Worm (Caenorhabditis elegans) whole organism, L3 larva: ENCODE measurements around the gene pssy-1.

Source experiments
- aly-2 ChIP-seq: fragments of 150-350 bp; optimal IDR thresholded peaks from 2 replicates; lab custom pipeline; 2014; ENCODE audit warnings: missing biosample characterization, missing genetic modification characterization
- ceh-82 ChIP-seq: fragments of 150-350 bp; optimal IDR thresholded peaks from 2 replicates; lab custom pipeline; 2014; ENCODE audit warnings: missing biosample characterization, missing genetic modification characterization
- daf-12 ChIP-seq: fragments of 150-350 bp; optimal IDR thresholded peaks from 2 replicates; lab custom pipeline; 2014; ENCODE audit warnings: missing biosample characterization, missing genetic modification reagents, missing genetic modification characterization
- fkh-10 ChIP-seq: sonication (generic microtip); optimal IDR thresholded peaks from 2 replicates; lab custom pipeline; 2017; ENCODE audit warnings: missing biosample characterization, missing genetic modification reagents, missing genetic modification characterization
- nhr-11 ChIP-seq: fragments of 150-350 bp; optimal IDR thresholded peaks from 2 replicates; lab custom pipeline; 2014; ENCODE audit warnings: missing biosample characterization, missing genetic modification characterization
- nhr-25 ChIP-seq: sonication (generic microtip); optimal IDR thresholded peaks from 2 replicates; lab custom pipeline; 2017; ENCODE audit warnings: missing biosample characterization, missing genetic modification characterization
- nhr-28 ChIP-seq: fragments of 150-350 bp; optimal IDR thresholded peaks from 2 replicates; lab custom pipeline; 2014; ENCODE audit warnings: missing biosample characterization, missing genetic modification characterization
- pha-4 ChIP-seq: fragments of 150-350 bp; optimal IDR thresholded peaks from 2 replicates; lab custom pipeline; 2014; ENCODE audit warnings: missing biosample characterization, missing genetic modification reagents, missing genetic modification characterization
- pqm-1 ChIP-seq: fragments of 150-350 bp; optimal IDR thresholded peaks from 2 replicates; lab custom pipeline; 2017; ENCODE audit warnings: missing biosample characterization, missing genetic modification characterization, inconsistent platforms
- unc-62 ChIP-seq: fragments of 150-350 bp; sonication (generic microtip); optimal IDR thresholded peaks from 4 replicates; lab custom pipeline; 2014; ENCODE audit warnings: missing biosample characterization, missing genetic modification reagents, missing genetic modification characterization
- zag-1 ChIP-seq: fragments of 150-350 bp; optimal IDR thresholded peaks from 2 replicates; lab custom pipeline; 2014; ENCODE audit warnings: missing biosample characterization, missing genetic modification characterization
- ztf-4 ChIP-seq: fragments of 150-350 bp; optimal IDR thresholded peaks from 2 replicates; lab custom pipeline; 2014; ENCODE audit warnings: missing biosample characterization, missing genetic modification characterization

DNA sequence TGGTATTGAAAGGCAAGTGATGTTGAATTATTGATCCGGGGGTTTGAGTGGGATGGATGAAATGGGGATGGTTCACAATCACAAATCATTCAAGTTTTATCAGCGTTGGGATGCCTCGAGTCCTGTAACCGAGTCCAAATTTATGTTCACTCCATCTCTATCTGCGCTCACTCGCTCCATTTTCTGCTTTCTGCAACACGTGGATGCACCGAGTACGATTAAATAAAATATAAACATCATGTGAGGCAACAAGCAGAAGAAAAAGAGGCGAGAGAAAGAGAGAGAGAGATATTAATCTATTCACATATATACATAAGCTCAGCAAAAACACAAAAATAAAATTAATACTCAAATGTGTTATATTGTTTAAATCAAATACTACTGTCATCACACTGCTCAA is 27.7 kb downstream of the pssy-1 start:
- no peak for TF ChIP-seq fkh-10
- TF ChIP-seq aly-2 (tag; lab: Kevin White, UChicago) = no peak
- no peak for TF ChIP-seq nhr-25
- TF ChIP-seq nhr-28 (tag; lab: Kevin White, UChicago) = no peak
- no peak for TF ChIP-seq zag-1 (tag; lab: Kevin White, UChicago)
- no peak for TF ChIP-seq ztf-4 (tag; lab: Kevin White, UChicago)
- TF ChIP-seq ceh-82 = no peak
- TF ChIP-seq nhr-11 (tag; lab: Kevin White, UChicago) = no peak
- TF ChIP-seq unc-62 (GFP tag; lab: Kevin White, UChicago) = no peak
- peak; percentile 10 for TF ChIP-seq pha-4
- TF ChIP-seq daf-12 (tag; lab: Kevin White, UChicago) = no peak
- TF ChIP-seq pqm-1 (tag; lab: Kevin White, UChicago) = no peak
